Fruit fly (Drosophila melanogaster): ENCODE data around the gene Galt.

The Galt gene

dm6 chr2L:6647103-6647711 is 20.6 kb downstream of the Galt start (continued):
- TF ChIP-seq Dfd (GFP tag; optimal IDR thresholded peaks at IDR 0.05): no peak
- peak; percentile 96 for TF ChIP-seq ab (GFP tag; optimal IDR thresholded peaks at IDR 0.05)
- peak; percentile 98 for TF ChIP-seq ac (GFP tag; optimal IDR thresholded peaks at IDR 0.05)
- TF ChIP-seq CG17802 (tag; optimal IDR thresholded peaks at IDR 0.05): peak; percentile 88
- TF ChIP-seq mam (GFP tag; optimal IDR thresholded peaks at IDR 0.05): peak; percentile 98
- TF ChIP-seq CG10431 (GFP tag; optimal IDR thresholded peaks at IDR 0.05): peak; percentile 94
- peak; percentile 97 for TF ChIP-seq Optix (GFP tag; IDR thresholded peaks at IDR 0.05)
- TF ChIP-seq jumu (GFP tag; optimal IDR thresholded peaks at IDR 0.05): peak; percentile 96
- TF ChIP-seq CG6272 (GFP tag; IDR thresholded peaks at IDR 0.05): peak; percentile 93
- peak; percentile 91 for TF ChIP-seq CG31365 (tag; optimal IDR thresholded peaks at IDR 0.05)
- TF ChIP-seq Aef1 (GFP tag; IDR thresholded peaks at IDR 0.05): peak; percentile 96
- peak; percentile 94 for TF ChIP-seq CG11085 (GFP tag; IDR thresholded peaks at IDR 0.05)
- peak; percentile 95 for TF ChIP-seq sd (tag; optimal IDR thresholded peaks at IDR 0.05)
- TF ChIP-seq CG8359 (GFP tag; optimal IDR thresholded peaks at IDR 0.05; ENCODE audit: borderline replicate concordance): peak; percentile 95
- peak; percentile 99 for TF ChIP-seq CG12219 (GFP tag; optimal IDR thresholded peaks at IDR 0.05)
- peak; percentile 100 for TF ChIP-seq Ets65A (GFP tag)
- peak; percentile 95 for TF ChIP-seq CG1024 (GFP tag; IDR thresholded peaks at IDR 0.05)
- TF ChIP-seq CG6254 (GFP tag; optimal IDR thresholded peaks at IDR 0.05): peak; percentile 98
- peak; percentile 99 for TF ChIP-seq oc (tag; optimal IDR thresholded peaks at IDR 0.05)
- peak; percentile 62 for TF ChIP-seq CG9797 (GFP tag; optimal IDR thresholded peaks at IDR 0.05)
- peak; percentile 88 for TF ChIP-seq Usf (GFP tag; optimal IDR thresholded peaks at IDR 0.05)
- TF ChIP-seq Fer1 (GFP tag; optimal IDR thresholded peaks at IDR 0.05): peak; percentile 98
- peak; percentile 97 for TF ChIP-seq mirr (GFP tag; optimal IDR thresholded peaks at IDR 0.05)
- TF ChIP-seq CG6813 (GFP tag; optimal IDR thresholded peaks at IDR 0.05): peak; percentile 98
- peak; percentile 97 for TF ChIP-seq CG3407 (GFP tag; optimal IDR thresholded peaks at IDR 0.05)
- peak; percentile 98 for TF ChIP-seq CG2199 (GFP tag; IDR thresholded peaks at IDR 0.05)
- TF ChIP-seq CG10959 (GFP tag; IDR thresholded peaks at IDR 0.05): peak; percentile 96
- TF ChIP-seq Dad (GFP tag; optimal IDR thresholded peaks at IDR 0.05): peak; percentile 98
- TF ChIP-seq sens-2 (GFP tag; IDR thresholded peaks at IDR 0.05): peak; percentile 96
- no peak for TF ChIP-seq lov (optimal IDR thresholded peaks at IDR 0.05)
- peak; percentile 95 for TF ChIP-seq lov (GFP tag; IDR thresholded peaks at IDR 0.05)
- peak; percentile 95 for TF ChIP-seq emc (GFP tag; optimal IDR thresholded peaks at IDR 0.05)
- TF ChIP-seq Poxn (GFP tag; IDR thresholded peaks at IDR 0.05): peak; percentile 88
- peak; percentile 97 for TF ChIP-seq pho (GFP tag; optimal IDR thresholded peaks at IDR 0.05)
- TF ChIP-seq twi (tag; optimal IDR thresholded peaks at IDR 0.05): peak; percentile 95
- TF ChIP-seq so (GFP tag; IDR thresholded peaks at IDR 0.05): peak; percentile 97
- peak; percentile 35 for TF ChIP-seq Dp (GFP tag; optimal IDR thresholded peaks at IDR 0.05)
- TF ChIP-seq tna (GFP tag; IDR thresholded peaks at IDR 0.05; ENCODE audit: partially characterized antibody): 0 out of 2 replicates have a peak, but pooled peaks have one; percentile 24
- TF ChIP-seq Lim3 (GFP tag; IDR thresholded peaks at IDR 0.05): peak; percentile 91
- TF ChIP-seq vfl (GFP tag; optimal IDR thresholded peaks at IDR 0.05): peak; percentile 96
- TF ChIP-seq Scr (GFP tag; IDR thresholded peaks at IDR 0.05; ENCODE audit: partially characterized antibody): peak; percentile 46; the same call in 1 of the 2 replicates
- peak; percentile 98 for TF ChIP-seq tgo (GFP tag; IDR thresholded peaks at IDR 0.05)
- peak; percentile 50; the same call in 2 of the 3 replicates for TF ChIP-seq knrl (GFP tag; IDR thresholded peaks at IDR 0.05; ENCODE audit: partially characterized antibody)
- TF ChIP-seq HLH3B (GFP tag; IDR thresholded peaks at IDR 0.05): peak; percentile 98
- peak; percentile 70 for TF ChIP-seq Sry-δ (GFP tag; optimal IDR thresholded peaks at IDR 0.05)
- TF ChIP-seq CG14710 (tag; optimal IDR thresholded peaks at IDR 0.05): peak; percentile 97
- peak; percentile 92 for TF ChIP-seq CG6654 (GFP tag; optimal IDR thresholded peaks at IDR 0.05)
- peak; percentile 99 for TF ChIP-seq CG30403 (GFP tag; optimal IDR thresholded peaks at IDR 0.05)
- peak; percentile 68 for TF ChIP-seq nerfin-2 (GFP tag; IDR thresholded peaks at IDR 0.05; ENCODE audit: partially characterized antibody)
- TF ChIP-seq CG8765 (GFP tag; IDR thresholded peaks at IDR 0.05): peak; percentile 92

Measured in whole organism, embryonic.